Worm (Caenorhabditis elegans) whole organism, young adult: ENCODE results near the gene aat-2.

ENCODE experiments used
- B0336.3 ChIP-seq: fragments of 200-800 bp; sonication (Bioruptor generic); IDR thresholded peaks from 2 replicates; pipeline ENCODE4 v1.3.6; 2022; ENCODE audit warnings: missing genetic modification characterization, missing compliant biosample characterization
- F23B12.7 ChIP-seq: sonication (generic microtip); optimal IDR thresholded peaks from 2 replicates; lab custom pipeline; 2017; ENCODE audit warnings: missing genetic modification characterization, mild to moderate bottlenecking, missing compliant biosample characterization, antibody characterized with exemption, moderate library complexity; ENCODE audit not compliant: insufficient read depth
- F37B4.10 ChIP-seq: fragments of 200-800 bp; sonication (Bioruptor generic); IDR thresholded peaks from 2 replicates; pipeline ENCODE4 v1.3.6; 2022; ENCODE audit warnings: missing genetic modification characterization, missing compliant biosample characterization
- F55B11.4 ChIP-seq: sonication (generic microtip); optimal IDR thresholded peaks from 2 replicates; lab custom pipeline; 2016; ENCODE audit warnings: missing compliant biosample characterization, missing genetic modification characterization, borderline replicate concordance; ENCODE audit not compliant: insufficient read depth
- K12H6.12 ChIP-seq: fragments of 200-800 bp; sonication (Bioruptor generic); optimal IDR thresholded peaks from 2 replicates; lab custom pipeline; 2018; ENCODE audit warnings: mild to moderate bottlenecking, missing genetic modification characterization, missing compliant biosample characterization
- T07F8.4 ChIP-seq: sonication (generic microtip); optimal IDR thresholded peaks from 2 replicates; lab custom pipeline; 2016; ENCODE audit warnings: mild to moderate bottlenecking, missing genetic modification characterization, moderate library complexity, missing compliant biosample characterization
- T26A5.8 ChIP-seq: sonication (generic microtip); optimal IDR thresholded peaks from 2 replicates; lab custom pipeline; 2016; ENCODE audit warnings: missing genetic modification characterization, missing compliant biosample characterization
- Y53F4B.3 ChIP-seq: fragments of 200-800 bp; sonication (Bioruptor generic); IDR thresholded peaks from 2 replicates; pipeline ENCODE4 v1.3.6; 2022; ENCODE audit warnings: missing genetic modification reagents, missing genetic modification characterization, missing compliant biosample characterization
- Y53G8AR.9 ChIP-seq: fragments of 200-800 bp; sonication (Bioruptor generic); conservative IDR thresholded peaks from 2 replicates; pipeline ENCODE4 v1.3.6; 2022; ENCODE audit warnings: missing genetic modification reagents, missing genetic modification characterization, missing compliant biosample characterization
- attf-3 ChIP-seq: fragments of 200-800 bp; sonication (Bioruptor generic); conservative IDR thresholded peaks from 2 replicates; pipeline ENCODE4 v1.3.6; 2022; ENCODE audit warnings: missing genetic modification reagents, missing genetic modification characterization, missing compliant biosample characterization
- cebp-1 ChIP-seq, 2 experiments: fragments of 200-800 bp in 1 of 2; sonication (Bioruptor generic) in 1 of 2; sonication (generic microtip) in 1 of 2; IDR thresholded peaks in 1 of 2; optimal IDR thresholded peaks in 1 of 2; 2 replicates each; pipeline versions ENCODE4 v1.3.6 to Lab custom; 2017 to 2022; ENCODE audit warnings: missing compliant biosample characterization in 2 of 2, missing genetic modification characterization in 2 of 2, mild to moderate bottlenecking in 1 of 2, missing genetic modification reagents in 1 of 2, moderate library complexity in 1 of 2
- hlh-12 ChIP-seq: sonication (generic microtip); optimal IDR thresholded peaks from 2 replicates; lab custom pipeline; 2016; ENCODE audit warnings: missing genetic modification characterization, missing compliant biosample characterization
- hmg-20 ChIP-seq: fragments of 200-800 bp; sonication (Bioruptor generic); IDR thresholded peaks from 2 replicates; pipeline ENCODE4 v1.3.6; 2022; ENCODE audit warnings: missing genetic modification reagents, missing genetic modification characterization, missing compliant biosample characterization
- hrde-1 ChIP-seq: sonication (generic microtip); optimal IDR thresholded peaks from 2 replicates; lab custom pipeline; 2016; ENCODE audit warnings: missing genetic modification characterization, mild to moderate bottlenecking, missing compliant biosample characterization, moderate library complexity, missing genotype, missing genetic modification reagents, borderline replicate concordance
- lin-26 ChIP-seq: fragments of 200-800 bp; sonication (Bioruptor generic); IDR thresholded peaks from 2 replicates; pipeline ENCODE4 v1.3.6; 2022; ENCODE audit warnings: missing genetic modification reagents, missing genetic modification characterization, missing compliant biosample characterization
- lin-40 ChIP-seq: sonication (generic microtip); optimal IDR thresholded peaks from 2 replicates; lab custom pipeline; 2016; ENCODE audit warnings: missing genetic modification characterization, mild to moderate bottlenecking, missing compliant biosample characterization, missing genotype, missing genetic modification reagents
- lin-54 ChIP-seq: fragments of 200-800 bp; sonication (Bioruptor generic); optimal IDR thresholded peaks from 2 replicates; lab custom pipeline; 2018; ENCODE audit warnings: mild to moderate bottlenecking, missing genetic modification characterization, missing compliant biosample characterization
- lir-1 ChIP-seq: fragments of 200-800 bp; sonication (Bioruptor generic); conservative IDR thresholded peaks from 2 replicates; pipeline ENCODE4 v1.3.6; 2022; ENCODE audit warnings: missing genetic modification reagents, missing genetic modification characterization, missing compliant biosample characterization
- lsl-1 ChIP-seq: fragments of 200-800 bp; sonication (Bioruptor generic); optimal IDR thresholded peaks from 2 replicates; lab custom pipeline; 2018; ENCODE audit warnings: mild to moderate bottlenecking, missing genetic modification characterization, moderate library complexity, missing compliant biosample characterization
- madf-6 ChIP-seq: fragments of 200-800 bp; sonication (Bioruptor generic); IDR thresholded peaks from 2 replicates; pipeline ENCODE4 v1.3.6; 2022; ENCODE audit warnings: missing genetic modification reagents, missing genetic modification characterization, missing compliant biosample characterization
- mcd-1 ChIP-seq: fragments of 200-800 bp; sonication (Bioruptor generic); IDR thresholded peaks from 2 replicates; pipeline ENCODE4 v1.3.6; 2022; ENCODE audit warnings: missing genetic modification reagents, missing genetic modification characterization, missing compliant biosample characterization
- mxl-1 ChIP-seq: sonication (generic microtip); optimal IDR thresholded peaks from 2 replicates; lab custom pipeline; 2016; ENCODE audit warnings: missing genetic modification characterization, missing compliant biosample characterization
- nfya-1 ChIP-seq: sonication (generic microtip); optimal IDR thresholded peaks from 2 replicates; lab custom pipeline; 2017; ENCODE audit warnings: antibody characterized with exemption, missing compliant biosample characterization, missing genetic modification characterization, borderline replicate concordance; ENCODE audit not compliant: insufficient read depth
- nhr-120 ChIP-seq: fragments of 200-800 bp; sonication (Bioruptor generic); IDR thresholded peaks from 2 replicates; pipeline ENCODE4 v1.3.6; 2022; ENCODE audit warnings: missing genetic modification characterization, missing compliant biosample characterization
- nhr-27 ChIP-seq: fragments of 200-800 bp; sonication (Bioruptor generic); optimal IDR thresholded peaks from 2 replicates; lab custom pipeline; 2018; ENCODE audit warnings: mild to moderate bottlenecking, missing genetic modification characterization, moderate library complexity, missing compliant biosample characterization
- nhr-90 ChIP-seq: sonication (generic microtip); optimal IDR thresholded peaks from 2 replicates; lab custom pipeline; 2016; ENCODE audit warnings: missing genotype, mild to moderate bottlenecking, missing genetic modification characterization, missing compliant biosample characterization
- pbrm-1 ChIP-seq: fragments of 200-800 bp; sonication (Bioruptor generic); IDR thresholded peaks from 2 replicates; pipeline ENCODE4 v1.3.6; 2022; ENCODE audit warnings: missing genetic modification reagents, missing genetic modification characterization, missing compliant biosample characterization
- pha-4 ChIP-seq: fragments of 150-350 bp; sonication (generic microtip); optimal IDR thresholded peaks from 2 replicates; lab custom pipeline; 2014; ENCODE audit warnings: missing biosample characterization, missing genetic modification reagents, missing genetic modification characterization
- rpc-1 ChIP-seq, 2 experiments: fragments of 150-350 bp in 1 of 2; sonication (generic microtip) in 1 of 2; optimal IDR thresholded peaks; 2 replicates each; lab custom pipeline; 2014 to 2018; ENCODE audit warnings: missing biosample characterization in 1 of 2, missing genetic modification characterization in 1 of 2, missing genetic modification reagents in 1 of 2, missing genotype in 1 of 2
- sea-2 ChIP-seq: fragments of 200-800 bp; sonication (Bioruptor generic); IDR thresholded peaks from 2 replicates; pipeline ENCODE4 v1.3.6; 2022; ENCODE audit warnings: missing genetic modification characterization, missing compliant biosample characterization
- snpc-3.4 ChIP-seq: sonication (generic microtip); optimal IDR thresholded peaks from 2 replicates; lab custom pipeline; 2017; ENCODE audit warnings: missing genetic modification characterization, mild to moderate bottlenecking, missing compliant biosample characterization, antibody characterized with exemption, moderate library complexity, missing genotype, missing genetic modification reagents
- somi-1 ChIP-seq: fragments of 200-800 bp; sonication (Bioruptor generic); optimal IDR thresholded peaks from 2 replicates; lab custom pipeline; 2018; ENCODE audit warnings: mild to moderate bottlenecking, missing genetic modification characterization, missing compliant biosample characterization
- sptf-2 ChIP-seq: fragments of 200-800 bp; sonication (Bioruptor generic); optimal IDR thresholded peaks from 2 replicates; lab custom pipeline; 2018; ENCODE audit warnings: mild to moderate bottlenecking, missing genetic modification characterization, missing compliant biosample characterization
- unc-62 ChIP-seq: fragments of 150-350 bp; optimal IDR thresholded peaks from 2 replicates; lab custom pipeline; 2014; ENCODE audit warnings: missing biosample characterization, missing genetic modification reagents, missing genetic modification characterization
- ztf-3 ChIP-seq: fragments of 200-800 bp; sonication (Bioruptor generic); optimal IDR thresholded peaks from 2 replicates; lab custom pipeline; 2018; ENCODE audit warnings: mild to moderate bottlenecking, missing genetic modification characterization, missing compliant biosample characterization

aat-2 gene

DNA sequence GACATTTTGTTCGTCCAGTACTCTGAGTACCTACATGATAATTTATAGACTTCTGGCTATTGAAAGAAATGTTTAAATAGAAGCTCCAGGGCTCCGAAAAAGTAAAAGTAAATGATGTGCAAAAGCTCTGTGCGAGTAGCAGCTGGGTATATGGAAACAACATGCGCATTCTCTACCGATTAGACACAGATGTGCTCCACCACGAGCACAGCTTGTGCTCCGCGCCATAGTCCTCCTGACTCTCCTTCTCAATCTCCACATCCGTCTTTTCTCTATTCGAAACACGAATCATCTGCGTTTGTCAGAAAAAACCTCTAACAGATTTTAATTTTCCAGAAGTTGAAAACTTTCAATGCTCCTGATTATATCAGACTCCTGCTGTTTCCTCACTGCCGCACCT, 37.3 kb upstream of the aat-2 start (continued):
- no peak for TF ChIP-seq nhr-90 (tag; lab: Kevin White, UChicago)
- no peak for TF ChIP-seq ztf-3 (GFP tag; lab: Kevin White, UChicago)

DNA sequence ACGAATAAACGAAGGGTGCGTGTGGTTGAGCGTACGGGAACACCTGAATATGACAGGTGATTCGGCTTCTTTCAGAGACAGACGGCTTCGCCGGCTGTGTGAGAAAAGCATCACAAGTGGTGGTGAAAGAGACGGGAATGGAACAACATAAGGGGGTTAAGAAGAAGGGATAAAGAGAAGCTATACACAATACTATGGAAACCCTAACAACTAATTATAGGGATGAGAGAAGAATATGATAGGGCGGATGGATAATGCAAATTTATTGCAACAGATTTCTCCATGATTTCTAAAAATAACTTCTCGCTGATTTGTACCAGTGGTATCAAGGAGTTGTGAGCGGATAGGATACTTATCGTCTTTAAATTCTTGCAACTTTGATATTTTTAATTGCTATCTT, 36.0 kb upstream of the aat-2 start, which contains the start of gene hlh-10:
Gene hlh-10, minus strand, starts transcription at position 101 of the 400 bp plus-strand sequence.
- TF ChIP-seq F37B4.10 (GFP tag; lab: Robert Waterston, UW) (no peak), unc-62 (GFP tag; lab: Kevin White, UChicago) (no peak), somi-1 (GFP tag; lab: Kevin White, UChicago) (no peak), nfya-1 (tag; lab: Kevin White, UChicago) (no peak), attf-3 (GFP tag; lab: Robert Waterston, UW) (no peak), lin-26 (GFP tag; lab: Robert Waterston, UW) (no peak), sea-2 (GFP tag; lab: Robert Waterston, UW) (no peak), pbrm-1 (GFP tag; lab: Robert Waterston, UW) (no peak), nhr-120 (GFP tag; lab: Robert Waterston, UW) (no peak), snpc-3.4 (no peak), nhr-27 (tag; lab: Kevin White, UChicago) (no peak), B0336.3 (GFP tag; lab: Robert Waterston, UW) (no peak), lin-40 (tag; lab: Kevin White, UChicago) (no peak), lir-1 (GFP tag; lab: Robert Waterston, UW) (no peak), lin-54 (GFP tag; lab: Kevin White, UChicago) (no peak), T26A5.8 (tag; lab: Kevin White, UChicago) (no peak)

DNA sequence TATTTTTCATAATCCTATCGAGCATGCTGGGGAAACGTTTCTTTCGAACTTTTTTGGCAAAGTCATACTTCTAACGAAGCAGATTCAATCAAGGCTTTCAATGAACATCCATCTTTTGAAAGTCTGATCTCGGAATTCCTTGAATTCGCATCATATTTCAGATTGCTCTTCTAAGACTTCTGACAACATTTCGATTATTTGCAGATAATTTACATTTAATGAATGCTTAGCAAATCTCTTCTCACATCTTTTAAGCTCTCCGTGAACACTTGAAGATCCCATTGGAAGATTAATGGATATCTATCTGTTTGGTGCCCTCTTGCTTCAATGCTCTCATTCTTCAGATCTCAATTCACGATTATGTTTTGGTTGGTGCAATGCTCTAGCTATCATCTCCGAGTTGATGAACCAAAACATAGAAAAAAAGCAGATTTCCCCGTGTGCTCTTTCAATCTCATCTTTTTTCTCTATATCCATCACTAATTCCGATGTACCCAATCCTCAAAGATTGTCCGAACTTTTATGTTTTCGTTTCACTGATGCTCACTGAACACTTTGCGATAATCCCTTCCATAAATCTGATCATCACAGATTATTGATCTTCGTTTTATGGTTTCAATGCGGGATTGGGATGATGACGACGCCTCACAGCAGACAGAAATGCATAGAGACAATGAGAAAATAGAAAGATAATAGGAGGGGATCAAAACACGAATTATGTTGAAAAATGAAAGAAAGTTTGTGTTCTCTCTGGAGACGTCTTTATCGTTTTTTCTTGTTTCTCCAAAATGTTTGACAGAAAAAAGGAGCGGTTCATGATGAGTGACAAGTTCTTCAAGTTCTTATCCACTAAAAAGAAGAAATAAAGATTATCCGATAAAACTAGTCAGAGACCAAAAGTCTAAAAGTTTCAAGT, 28.2 kb upstream of the aat-2 start:
- TF ChIP-seq mcd-1 (GFP tag; lab: Robert Waterston, UW) (no peak), lir-1 (GFP tag; lab: Robert Waterston, UW) (no peak), hrde-1 (tag; lab: Kevin White, UChicago) (no peak), cebp-1 (GFP tag; IDR thresholded peaks at IDR 0.05; lab: Robert Waterston, UW) (no peak), cebp-1 (tag; optimal IDR thresholded peaks at IDR 0.05; lab: Kevin White, UChicago) (no peak), T26A5.8 (tag; lab: Kevin White, UChicago) (no peak), Y53F4B.3 (no peak), K12H6.12 (tag; lab: Kevin White, UChicago) (no peak), mxl-1 (tag; lab: Kevin White, UChicago) (no peak), lsl-1 (GFP tag; lab: Kevin White, UChicago) (no peak), Y53G8AR.9 (GFP tag; lab: Robert Waterston, UW) (no peak), hlh-12 (tag; lab: Kevin White, UChicago) (no peak), F55B11.4 (tag; lab: Kevin White, UChicago) (no peak), rpc-1 (optimal IDR thresholded peaks at IDR 0.05; lab: Kevin White, UChicago) (no peak), rpc-1 (tag; optimal IDR thresholded peaks at IDR 0.05; lab: Kevin White, UChicago) (no peak), pha-4 (tag; lab: Kevin White, UChicago) (no peak), hmg-20 (GFP tag; lab: Robert Waterston, UW) (no peak), pbrm-1 (GFP tag; lab: Robert Waterston, UW) (no peak), T07F8.4 (no peak), madf-6 (GFP tag; lab: Robert Waterston, UW) (no peak), sptf-2 (GFP tag; lab: Kevin White, UChicago) (no peak), F23B12.7 (tag; lab: Kevin White, UChicago) (no peak)
- TF ChIP-seq, all 124 proteins: peak for 0
